Fruit fly (Drosophila melanogaster): ENCODE data around the gene Sh3beta.

Gene Sh3beta

dm6 chr3L:7339216-7339742 lies 29.8 kb downstream of the Sh3beta start, which contains the start of the genes lark and eco (continued):
- TF ChIP-seq fu2 (GFP tag; optimal IDR thresholded peaks at IDR 0.05): no peak
- TF ChIP-seq zen2 (GFP tag; IDR thresholded peaks at IDR 0.05; ENCODE audit: partially characterized antibody): no peak
- peak; percentile 35 for TF ChIP-seq CG17385 (GFP tag; optimal IDR thresholded peaks at IDR 0.05)
- TF ChIP-seq lilli (GFP tag; optimal IDR thresholded peaks at IDR 0.05): no peak
- no peak for TF ChIP-seq gce (GFP tag; IDR thresholded peaks at IDR 0.05)
- TF ChIP-seq CoRest (tag; optimal IDR thresholded peaks at IDR 0.05): peak; percentile 8
- no peak for TF ChIP-seq CG6791 (GFP tag; IDR thresholded peaks at IDR 0.05; ENCODE audit: partially characterized antibody)
- TF ChIP-seq zen (tag; optimal IDR thresholded peaks at IDR 0.05): no peak
- TF ChIP-seq lmd (GFP tag; IDR thresholded peaks at IDR 0.05): no peak
- no peak for TF ChIP-seq CG2678 (tag; optimal IDR thresholded peaks at IDR 0.05)
- TF ChIP-seq CG17912 (GFP tag; optimal IDR thresholded peaks at IDR 0.05): no peak
- peak; percentile 4 for TF ChIP-seq wek (GFP tag; optimal IDR thresholded peaks at IDR 0.05)
- TF ChIP-seq grau (tag; optimal IDR thresholded peaks at IDR 0.05): no peak
- TF ChIP-seq CG18619 (GFP tag; optimal IDR thresholded peaks at IDR 0.05): no peak
- no peak for TF ChIP-seq CG12071 (GFP tag; optimal IDR thresholded peaks at IDR 0.05)
- no peak for TF ChIP-seq CG17328 (GFP tag; IDR thresholded peaks at IDR 0.05)
- no peak for TF ChIP-seq CG18476 (GFP tag; optimal IDR thresholded peaks at IDR 0.05)
- no peak for TF ChIP-seq B-H1 (GFP tag; IDR thresholded peaks at IDR 0.05)
- TF ChIP-seq jigr1 (GFP tag; IDR thresholded peaks at IDR 0.05): no peak; the same call in 2 of the 3 replicates
- TF ChIP-seq D19A (tag; optimal IDR thresholded peaks at IDR 0.05): no peak
- TF ChIP-seq fd102C (GFP tag; optimal IDR thresholded peaks at IDR 0.05): no peak
- no peak; the same call in 1 of the 2 replicates for TF ChIP-seq E2f2 (GFP tag; IDR thresholded peaks at IDR 0.05)
- no peak for TF ChIP-seq CG15696 (tag; optimal IDR thresholded peaks at IDR 0.05)
- no peak for TF ChIP-seq Myb (GFP tag; optimal IDR thresholded peaks at IDR 0.05)
- TF ChIP-seq Dip3 (GFP tag; optimal IDR thresholded peaks at IDR 0.05): no peak
- no peak for TF ChIP-seq CG3163 (GFP tag; optimal IDR thresholded peaks at IDR 0.05)
- TF ChIP-seq sc (optimal IDR thresholded peaks at IDR 0.05): no peak
- TF ChIP-seq sc (GFP tag; optimal IDR thresholded peaks at IDR 0.05): no peak
- no peak for TF ChIP-seq ara (GFP tag; IDR thresholded peaks at IDR 0.05)
- TF ChIP-seq ham (GFP tag; IDR thresholded peaks at IDR 0.05): no peak
- no peak for TF ChIP-seq CG32532 (GFP tag; IDR thresholded peaks at IDR 0.05)
- TF ChIP-seq NFAT (GFP tag; IDR thresholded peaks at IDR 0.05): no peak
- TF ChIP-seq mam (GFP tag; optimal IDR thresholded peaks at IDR 0.05): no peak
- TF ChIP-seq CG10431 (GFP tag; optimal IDR thresholded peaks at IDR 0.05): no peak
- TF ChIP-seq CG9215 (GFP tag; IDR thresholded peaks at IDR 0.05): no peak
- TF ChIP-seq BtbVII (GFP tag; optimal IDR thresholded peaks at IDR 0.05): peak; percentile 18
- TF ChIP-seq zfh1 (GFP tag; IDR thresholded peaks at IDR 0.05): no peak
- TF ChIP-seq CG18764 (GFP tag; optimal IDR thresholded peaks at IDR 0.05): no peak
- TF ChIP-seq CG18262 (tag; optimal IDR thresholded peaks at IDR 0.05): no peak
- TF ChIP-seq Rfx (GFP tag; IDR thresholded peaks at IDR 0.05): no peak
- TF ChIP-seq CG13424 (tag; optimal IDR thresholded peaks at IDR 0.05): no peak
- TF ChIP-seq ATbp (GFP tag; optimal IDR thresholded peaks at IDR 0.05): no peak
- TF ChIP-seq CG14860 (GFP tag; IDR thresholded peaks at IDR 0.05; ENCODE audit: partially characterized antibody): no peak
- 0 out of 2 replicates have a peak, but pooled peaks have one; percentile 10 for TF ChIP-seq vvl (GFP tag; IDR thresholded peaks at IDR 0.05)
- no peak for TF ChIP-seq HLH4C (GFP tag; IDR thresholded peaks at IDR 0.05; ENCODE audit: partially characterized antibody)
- no peak for TF ChIP-seq btn (GFP tag; optimal IDR thresholded peaks at IDR 0.05)
- TF ChIP-seq emc (GFP tag; optimal IDR thresholded peaks at IDR 0.05): no peak
- no peak for TF ChIP-seq Dbx (GFP tag; IDR thresholded peaks at IDR 0.05)
- TF ChIP-seq zfh2 (GFP tag; optimal IDR thresholded peaks at IDR 0.05): no peak
- no peak for TF ChIP-seq gsb-n (tag; optimal IDR thresholded peaks at IDR 0.05)
- TF ChIP-seq CG7372 (GFP tag; IDR thresholded peaks at IDR 0.05): no peak
- no peak for TF ChIP-seq Dad (GFP tag; optimal IDR thresholded peaks at IDR 0.05)
